Fruit fly (Drosophila melanogaster): ENCODE data around the gene Blimp-1.
A peak's percentile ranks its signal among the peaks of the same experiment; 100 is the strongest.

Gene Blimp-1

DNA sequence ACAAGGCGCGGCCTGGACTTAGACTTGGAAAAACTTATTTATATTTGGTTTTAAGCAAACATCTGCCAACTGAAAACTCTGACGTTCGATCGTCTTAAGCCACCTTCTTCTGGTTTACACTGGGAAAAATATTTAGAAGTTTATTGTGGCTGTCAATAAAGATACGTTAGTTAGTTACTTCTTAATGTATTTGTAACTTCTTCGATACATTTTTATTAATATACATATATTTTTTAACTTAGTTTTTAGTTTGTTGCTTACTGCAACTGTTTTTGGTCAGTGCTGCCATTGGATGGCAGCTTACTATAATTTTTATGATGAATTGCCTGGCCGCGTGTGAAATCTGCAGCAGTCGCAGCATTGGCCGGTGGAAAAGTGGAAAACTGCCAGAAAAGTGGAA is 21.3 kb upstream of the Blimp-1 start:
- TF ChIP-seq psq (optimal IDR thresholded peaks at IDR 0.05) (no peak), Dll (optimal IDR thresholded peaks at IDR 0.05) (no peak), EcR (GFP tag; optimal IDR thresholded peaks at IDR 0.05) (no peak), usp (GFP tag; optimal IDR thresholded peaks at IDR 0.05) (no peak), pan (optimal IDR thresholded peaks at IDR 0.05) (no peak)

- TF ChIP-seq CG8478 (optimal IDR thresholded peaks at IDR 0.05) (peak; percentile 8), Dll (optimal IDR thresholded peaks at IDR 0.05) (no peak)
These were observed 20.2 kb upstream of the Blimp-1 start for dm6 chr3L:5610582-5610981.

DNA sequence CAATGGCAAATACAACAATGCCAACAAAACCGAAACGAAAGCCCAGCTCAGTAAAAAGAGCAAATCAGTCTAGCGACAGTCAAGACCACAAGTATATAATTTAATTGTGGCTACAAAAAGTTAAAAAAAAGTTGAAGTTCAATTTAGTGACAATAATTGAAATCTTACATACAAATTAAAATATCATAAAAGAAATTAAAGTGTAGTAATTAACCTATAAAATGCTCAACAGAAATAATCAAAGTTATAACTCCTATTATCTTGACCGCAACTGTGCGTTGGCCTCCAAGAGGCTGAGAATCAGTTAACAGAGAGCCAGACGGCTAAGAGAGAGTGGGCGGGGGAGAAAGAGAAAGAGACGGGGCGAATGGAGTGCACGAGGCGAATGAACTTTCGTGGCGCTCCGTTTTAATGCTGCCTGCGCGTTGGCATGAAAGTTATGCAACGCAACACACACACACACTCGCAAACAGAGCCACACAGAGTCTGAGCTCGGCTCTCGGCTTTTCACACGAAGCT is 19.0 kb upstream of the Blimp-1 start:
- no peak for TF ChIP-seq psq (optimal IDR thresholded peaks at IDR 0.05)
- peak; percentile 84 to 97 for TF ChIP-seq EcR (GFP tag; optimal IDR thresholded peaks at IDR 0.05)
- TF ChIP-seq CG8478 (optimal IDR thresholded peaks at IDR 0.05): no peak

dm6 chr3L:5615744-5616143 is 15.0 kb upstream of the Blimp-1 start:
- TF ChIP-seq Dll (optimal IDR thresholded peaks at IDR 0.05): no peak
- TF ChIP-seq EcR (GFP tag; optimal IDR thresholded peaks at IDR 0.05): peak; percentile 66 to 83
- no peak for TF ChIP-seq usp (GFP tag; optimal IDR thresholded peaks at IDR 0.05)
- no peak for TF ChIP-seq pan (optimal IDR thresholded peaks at IDR 0.05)

dm6 chr3L:5616472-5616871 is 14.3 kb upstream of the Blimp-1 start:
- TF ChIP-seq EcR (GFP tag; optimal IDR thresholded peaks at IDR 0.05) (peak; percentile 61 to 88), CG8478 (optimal IDR thresholded peaks at IDR 0.05) (no peak), psq (optimal IDR thresholded peaks at IDR 0.05) (no peak), usp (GFP tag; optimal IDR thresholded peaks at IDR 0.05) (no peak)

DNA sequence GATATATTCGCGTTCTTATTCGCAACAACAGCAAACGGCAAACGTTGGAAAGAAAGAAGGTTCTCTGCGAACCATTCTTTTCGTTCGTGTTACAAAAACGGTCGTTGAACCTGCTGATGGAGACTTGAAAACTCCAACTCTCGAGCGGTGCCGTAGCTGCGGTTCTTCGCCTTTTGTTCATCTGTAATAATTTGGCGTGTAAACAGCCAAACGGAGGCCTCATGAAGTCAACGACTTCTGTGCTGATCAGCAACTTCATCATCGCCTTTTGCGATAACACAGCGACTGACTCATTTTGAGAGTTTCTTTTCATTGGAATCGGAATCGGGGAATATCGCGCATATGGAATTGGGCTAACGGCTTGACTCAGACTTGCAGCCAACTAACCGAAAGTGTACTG is 13.4 kb upstream of the Blimp-1 start:
- no peak for TF ChIP-seq pan (optimal IDR thresholded peaks at IDR 0.05)
- TF ChIP-seq usp (GFP tag; optimal IDR thresholded peaks at IDR 0.05): no peak
- no peak for TF ChIP-seq psq (optimal IDR thresholded peaks at IDR 0.05)
- no peak for TF ChIP-seq CG8478 (optimal IDR thresholded peaks at IDR 0.05)
- peak; percentile 41 to 71 for TF ChIP-seq EcR (GFP tag; optimal IDR thresholded peaks at IDR 0.05)
- no peak for TF ChIP-seq Dll (optimal IDR thresholded peaks at IDR 0.05)

DNA sequence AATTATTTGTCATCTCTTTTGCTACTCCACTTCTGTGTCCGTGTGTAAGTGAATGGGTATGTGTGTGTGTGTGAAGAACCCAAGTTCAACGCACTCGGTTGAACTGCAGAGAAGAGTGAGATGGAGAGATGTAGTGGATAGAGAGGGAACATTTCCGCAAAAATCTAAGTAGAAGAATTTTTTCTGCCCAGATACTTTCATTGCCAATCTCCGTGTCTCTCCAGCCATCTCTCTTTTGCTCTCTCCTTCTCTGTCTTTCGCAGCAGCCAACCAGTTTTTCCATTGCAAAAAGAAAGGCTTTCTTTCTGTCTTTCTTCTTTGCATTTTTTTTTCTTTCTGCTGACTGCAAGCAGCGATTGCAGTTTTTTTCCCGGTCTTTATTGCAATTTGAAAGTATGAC is 12.1 kb upstream of the Blimp-1 start:
- no peak for TF ChIP-seq pan (optimal IDR thresholded peaks at IDR 0.05)
- TF ChIP-seq EcR (GFP tag; optimal IDR thresholded peaks at IDR 0.05): peak; percentile 55 to 86

DNA sequence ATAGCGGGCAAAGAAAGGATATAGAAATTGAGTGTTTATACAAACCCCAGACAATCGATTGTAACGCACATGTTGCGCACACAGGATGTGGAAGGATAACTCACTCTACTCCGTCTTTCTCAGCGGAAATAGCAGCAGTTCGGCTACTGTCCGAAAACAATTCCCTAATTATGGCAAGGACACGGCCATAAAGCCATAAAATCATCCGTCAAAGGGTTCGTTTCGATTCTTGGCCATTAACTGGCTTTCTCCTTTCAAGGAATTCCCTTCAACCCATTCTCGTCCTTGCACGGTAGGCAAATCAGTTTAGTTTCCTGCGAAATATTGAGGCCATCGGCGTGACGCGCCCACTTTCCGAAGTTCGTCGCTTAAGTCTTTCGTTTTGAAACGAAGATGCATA is 9.3 kb upstream of the Blimp-1 start:
- no peak for TF ChIP-seq pan (optimal IDR thresholded peaks at IDR 0.05)
- no peak for TF ChIP-seq CG8478 (optimal IDR thresholded peaks at IDR 0.05)
- TF ChIP-seq EcR (GFP tag; optimal IDR thresholded peaks at IDR 0.05): no peak
- TF ChIP-seq Dll (optimal IDR thresholded peaks at IDR 0.05): no peak
- no peak for TF ChIP-seq psq (optimal IDR thresholded peaks at IDR 0.05)
- no peak for TF ChIP-seq usp (GFP tag; optimal IDR thresholded peaks at IDR 0.05)

DNA sequence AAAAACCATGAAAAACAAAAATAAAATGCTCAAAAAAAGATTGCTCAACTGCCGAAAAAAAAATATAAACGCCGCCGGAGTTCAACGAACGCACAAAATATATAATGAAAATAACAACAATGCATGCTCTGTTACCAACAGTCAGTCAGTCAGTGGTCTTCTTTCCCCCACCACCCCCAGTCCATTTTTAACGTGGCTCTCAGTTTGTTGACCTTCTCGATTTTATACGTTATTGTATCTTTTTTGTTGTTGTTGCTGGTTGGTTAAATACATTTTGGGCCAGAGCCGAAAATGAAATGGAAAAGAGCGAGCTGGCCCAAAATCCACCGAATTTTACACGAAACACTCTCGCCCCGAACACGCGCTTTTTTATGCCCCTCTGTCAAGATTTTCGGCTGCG is 8.9 kb upstream of the Blimp-1 start:
- TF ChIP-seq Dll (optimal IDR thresholded peaks at IDR 0.05): peak; percentile 10
- TF ChIP-seq psq (optimal IDR thresholded peaks at IDR 0.05): no peak
- TF ChIP-seq EcR (GFP tag; optimal IDR thresholded peaks at IDR 0.05): peak in 1 of 2 experiments; percentile 93
- no peak for TF ChIP-seq pan (optimal IDR thresholded peaks at IDR 0.05)
- TF ChIP-seq usp (GFP tag; optimal IDR thresholded peaks at IDR 0.05): no peak
- no peak for TF ChIP-seq CG8478 (optimal IDR thresholded peaks at IDR 0.05)

- no peak for TF ChIP-seq Dll (optimal IDR thresholded peaks at IDR 0.05)
- no peak for TF ChIP-seq pan (optimal IDR thresholded peaks at IDR 0.05)
- TF ChIP-seq EcR (GFP tag; optimal IDR thresholded peaks at IDR 0.05): no peak
- TF ChIP-seq CG8478 (optimal IDR thresholded peaks at IDR 0.05): no peak
- TF ChIP-seq usp (GFP tag; optimal IDR thresholded peaks at IDR 0.05): no peak
- no peak for TF ChIP-seq psq (optimal IDR thresholded peaks at IDR 0.05)
These were observed 7.5 kb upstream of the Blimp-1 start for dm6 chr3L:5623296-5623695.

- no peak for TF ChIP-seq Dll (optimal IDR thresholded peaks at IDR 0.05)
- TF ChIP-seq EcR (GFP tag; optimal IDR thresholded peaks at IDR 0.05): peak; percentile 62 to 86
These were observed 5.6 kb upstream of the Blimp-1 start for dm6 chr3L:5625121-5625667.

DNA sequence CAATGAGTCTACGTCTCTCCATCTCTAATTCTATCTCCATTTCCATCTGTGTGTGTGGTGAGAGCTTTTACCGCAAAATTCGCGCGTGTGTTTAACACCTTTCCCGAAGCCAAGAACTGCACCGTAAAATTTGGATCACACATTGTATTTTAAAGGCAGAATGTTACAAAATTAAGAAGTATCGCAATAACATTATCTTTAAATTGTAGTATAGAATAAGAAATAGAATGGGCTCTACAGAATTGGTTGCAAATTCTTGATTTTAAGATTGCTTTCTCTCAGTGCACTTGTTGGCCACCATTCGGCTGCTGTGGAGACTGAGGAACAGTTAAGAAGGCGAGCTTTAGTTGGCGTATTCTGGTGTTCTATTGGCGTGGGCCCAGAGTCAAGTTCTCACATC is 4.3 kb upstream of the Blimp-1 start:
- TF ChIP-seq CG8478 (optimal IDR thresholded peaks at IDR 0.05) (no peak), Dll (optimal IDR thresholded peaks at IDR 0.05) (no peak), usp (GFP tag; optimal IDR thresholded peaks at IDR 0.05) (no peak), psq (optimal IDR thresholded peaks at IDR 0.05) (no peak), pan (optimal IDR thresholded peaks at IDR 0.05) (no peak), EcR (GFP tag; optimal IDR thresholded peaks at IDR 0.05) (no peak)

- TF ChIP-seq usp (GFP tag; optimal IDR thresholded peaks at IDR 0.05) (no peak), EcR (GFP tag; optimal IDR thresholded peaks at IDR 0.05) (peak; percentile 46 to 78)
These were observed 3.0 kb upstream of the Blimp-1 start for dm6 chr3L:5627816-5628215.

- no peak for TF ChIP-seq Dll (optimal IDR thresholded peaks at IDR 0.05)
- no peak for TF ChIP-seq pan (optimal IDR thresholded peaks at IDR 0.05)
- no peak for TF ChIP-seq psq (optimal IDR thresholded peaks at IDR 0.05)
- TF ChIP-seq CG8478 (optimal IDR thresholded peaks at IDR 0.05): no peak
- no peak for TF ChIP-seq usp (GFP tag; optimal IDR thresholded peaks at IDR 0.05)
- no peak for TF ChIP-seq EcR (GFP tag; optimal IDR thresholded peaks at IDR 0.05)
These were observed 603 bp upstream of the Blimp-1 start for dm6 chr3L:5630176-5630583.

Measured in whole organism.